Fruit fly (Drosophila melanogaster): Measurements from ENCODE around the gene Tom20.

Tom20 gene

DNA sequence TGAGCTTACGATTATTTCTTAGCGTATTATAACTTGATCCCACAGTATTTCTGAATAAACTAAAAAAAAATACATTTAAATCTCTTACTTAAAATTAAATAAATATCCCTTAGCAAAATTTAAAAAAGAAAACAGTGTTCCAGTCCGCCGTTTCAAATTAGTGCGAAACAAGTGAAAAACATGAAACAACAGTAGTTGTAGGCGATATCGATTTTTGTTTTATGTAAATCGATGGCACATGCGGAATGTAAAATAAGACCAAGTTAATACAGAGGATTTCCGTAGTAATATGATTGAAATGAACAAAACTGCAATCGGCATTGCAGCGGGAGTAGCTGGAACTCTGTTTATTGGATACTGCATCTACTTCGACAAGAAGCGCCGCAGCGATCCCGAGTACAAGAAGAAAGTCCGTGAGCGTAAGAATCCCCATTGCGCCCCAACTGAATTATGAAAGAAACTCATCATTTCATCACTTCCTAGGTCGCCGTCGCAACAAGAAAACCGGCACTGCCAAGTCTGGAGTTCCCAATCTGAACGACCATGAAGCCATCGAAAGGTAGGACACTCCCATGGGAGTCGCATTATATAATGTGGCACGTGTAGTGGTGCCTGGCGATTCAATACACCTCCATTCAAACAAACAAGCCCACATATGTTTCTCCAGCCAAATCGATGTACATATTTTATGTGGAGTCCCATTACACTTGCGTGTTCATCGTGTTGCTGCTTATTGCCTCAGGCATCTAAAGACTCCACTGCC is 615 bp downstream of the Tom20 start (continued):
- TF ChIP-seq CG12155 (GFP tag; optimal IDR thresholded peaks at IDR 0.05) (no peak), CG12659 (GFP tag; optimal IDR thresholded peaks at IDR 0.05) (peak; percentile 61), CG12744 (GFP tag; optimal IDR thresholded peaks at IDR 0.05) (no peak), Dp (GFP tag; optimal IDR thresholded peaks at IDR 0.05) (peak; percentile 4), CG2116 (GFP tag; optimal IDR thresholded peaks at IDR 0.05) (peak; percentile 23), CG4328 (GFP tag; optimal IDR thresholded peaks at IDR 0.05) (no peak), Lhr (GFP tag; optimal IDR thresholded peaks at IDR 0.05) (no peak), CG14860 (GFP tag; IDR thresholded peaks at IDR 0.05; ENCODE audit: partially characterized antibody) (peak; percentile 29; the same call in 1 of the 3 replicates), zen (tag; optimal IDR thresholded peaks at IDR 0.05) (peak; percentile 2), CG30020 (tag; optimal IDR thresholded peaks at IDR 0.05) (peak; percentile 99), CG30403 (GFP tag; optimal IDR thresholded peaks at IDR 0.05) (no peak), CG34376 (GFP tag; optimal IDR thresholded peaks at IDR 0.05) (no peak), CG17912 (GFP tag; optimal IDR thresholded peaks at IDR 0.05) (peak; percentile 4), dysf (GFP tag; IDR thresholded peaks at IDR 0.05) (no peak), gfzf (GFP tag; optimal IDR thresholded peaks at IDR 0.05) (no peak), esg (GFP tag; conservative IDR thresholded peaks at IDR 0.05) (no peak), CG15514 (GFP tag; optimal IDR thresholded peaks at IDR 0.05) (peak; percentile 12), tap (tag; optimal IDR thresholded peaks at IDR 0.05) (no peak), CG11723 (GFP tag; optimal IDR thresholded peaks at IDR 0.05) (peak; percentile 44), Hand (GFP tag; optimal IDR thresholded peaks at IDR 0.05) (no peak), CG10431 (GFP tag; optimal IDR thresholded peaks at IDR 0.05) (no peak), Spps (tag; optimal IDR thresholded peaks at IDR 0.05) (no peak), dmrt99B (tag; optimal IDR thresholded peaks at IDR 0.05) (no peak), CG8359 (GFP tag; optimal IDR thresholded peaks at IDR 0.05; ENCODE audit: borderline replicate concordance) (no peak), Mrtf (GFP tag; IDR thresholded peaks at IDR 0.05) (no peak), insv (GFP tag; optimal IDR thresholded peaks at IDR 0.05) (peak in 1 of 2 experiments; percentile 24), CG13287 (GFP tag; IDR thresholded peaks at IDR 0.05; ENCODE audit: partially characterized antibody) (0 out of 2 replicates have a peak, but pooled peaks have one; percentile 22), tup (GFP tag; optimal IDR thresholded peaks at IDR 0.05) (no peak), Bgb (GFP tag; IDR thresholded peaks at IDR 0.05; ENCODE audit: partially characterized antibody) (no peak), nmo (GFP tag; optimal IDR thresholded peaks at IDR 0.05) (peak; percentile 15), unc-4 (GFP tag; IDR thresholded peaks at IDR 0.05; ENCODE audit: partially characterized antibody) (0 out of 2 replicates have a peak, but pooled peaks have one; percentile 15), CG7987 (GFP tag; optimal IDR thresholded peaks at IDR 0.05) (no peak), fd102C (GFP tag; optimal IDR thresholded peaks at IDR 0.05) (no peak), CG17829 (tag; optimal IDR thresholded peaks at IDR 0.05) (peak; percentile 32), fu2 (GFP tag; optimal IDR thresholded peaks at IDR 0.05) (no peak), CG7357 (GFP tag; IDR thresholded peaks at IDR 0.05) (no peak), YL-1 (GFP tag; optimal IDR thresholded peaks at IDR 0.05) (peak; percentile 43), CG9437 (GFP tag; optimal IDR thresholded peaks at IDR 0.05) (no peak), CG7745 (tag; optimal IDR thresholded peaks at IDR 0.05) (no peak), Fer3 (tag; optimal IDR thresholded peaks at IDR 0.05) (no peak)
